Fruit fly (Drosophila melanogaster): ENCODE data around the gene CG4022.

Gene CG4022

DNA sequence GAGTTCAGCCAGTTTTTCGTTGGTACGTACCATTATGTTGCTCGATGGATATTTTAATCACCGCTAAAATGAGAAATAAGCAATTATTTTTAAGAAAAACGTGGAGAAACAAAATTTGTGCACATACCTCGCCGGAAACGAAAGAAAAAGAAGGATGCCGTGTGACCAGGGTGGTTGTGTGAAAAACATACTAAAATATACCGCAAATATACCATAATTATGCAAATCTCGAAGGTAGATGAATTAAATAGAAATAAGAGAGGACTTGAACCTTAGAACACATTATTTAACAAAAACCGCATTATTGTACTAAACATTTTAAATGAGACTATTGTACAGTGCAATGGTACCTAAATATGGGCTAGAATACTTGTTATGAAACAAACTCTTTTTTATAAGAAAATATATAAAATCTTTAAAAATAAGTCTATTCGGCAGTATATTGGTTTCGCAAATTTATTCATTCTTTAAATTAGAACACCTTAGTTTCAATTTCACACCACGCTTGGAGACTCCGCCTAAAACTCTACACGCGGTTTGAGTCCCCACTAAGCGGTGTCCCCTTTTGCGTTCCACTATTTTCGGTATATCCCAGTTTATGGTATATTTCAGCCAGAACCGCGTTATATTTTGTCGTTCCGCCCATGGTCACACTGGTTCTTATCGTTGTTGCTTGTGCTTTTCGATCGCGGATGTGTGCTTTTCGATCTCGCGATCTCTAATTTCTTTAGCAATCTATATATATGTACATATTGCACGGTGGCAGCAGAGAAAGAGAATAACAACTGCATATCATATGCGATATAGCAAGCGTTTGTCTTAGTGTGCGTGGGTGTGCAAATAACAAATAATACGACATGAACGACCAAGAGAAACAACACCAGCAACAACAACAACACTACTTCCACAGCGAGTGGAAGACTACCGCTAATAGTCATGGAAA lies 19.3 kb upstream of the CG4022 start, which contains the start of the genes RpS17 and MTF-1 (continued):
- TF ChIP-seq fd102C (GFP tag; optimal IDR thresholded peaks at IDR 0.05) (no peak), trh (GFP tag; optimal IDR thresholded peaks at IDR 0.05) (no peak), jing (GFP tag; optimal IDR thresholded peaks at IDR 0.05) (no peak), CG8290 (GFP tag; optimal IDR thresholded peaks at IDR 0.05) (peak; percentile 0), CG8290 (tag; optimal IDR thresholded peaks at IDR 0.05) (peak in 1 of 2 experiments; percentile 53), Sry-β (GFP tag; optimal IDR thresholded peaks at IDR 0.05) (no peak), Meics (GFP tag; optimal IDR thresholded peaks at IDR 0.05) (peak; percentile 73), Oli (tag; optimal IDR thresholded peaks at IDR 0.05) (peak; percentile 40), C15 (GFP tag; IDR thresholded peaks at IDR 0.05) (no peak), CG10543 (GFP tag; optimal IDR thresholded peaks at IDR 0.05) (peak; percentile 22), cato (GFP tag; optimal IDR thresholded peaks at IDR 0.05; ENCODE audit: borderline replicate concordance) (no peak), CG4854 (GFP tag; optimal IDR thresholded peaks at IDR 0.05) (no peak), caup (GFP tag; optimal IDR thresholded peaks at IDR 0.05; ENCODE audit: severe bottlenecking) (peak; percentile 74), Dfd (GFP tag; optimal IDR thresholded peaks at IDR 0.05) (no peak), CG18262 (tag; optimal IDR thresholded peaks at IDR 0.05) (peak; percentile 50), CG6765 (GFP tag; optimal IDR thresholded peaks at IDR 0.05) (peak; percentile 73), odd (GFP tag; optimal IDR thresholded peaks at IDR 0.05) (peak; percentile 71), Scr (GFP tag; IDR thresholded peaks at IDR 0.05; ENCODE audit: partially characterized antibody) (no peak; the same call in 1 of the 2 replicates), Spps (tag; optimal IDR thresholded peaks at IDR 0.05) (peak; percentile 15), CG43689 (GFP tag; IDR thresholded peaks at IDR 0.05) (no peak), gt (GFP tag; IDR thresholded peaks at IDR 0.05) (no peak), Kr (GFP tag; optimal IDR thresholded peaks at IDR 0.05) (no peak), CG13775 (GFP tag; optimal IDR thresholded peaks at IDR 0.05) (peak; percentile 61), nom (GFP tag; optimal IDR thresholded peaks at IDR 0.05) (peak; percentile 80), exex (tag; optimal IDR thresholded peaks at IDR 0.05) (peak; percentile 45), Taf1 (GFP tag; IDR thresholded peaks at IDR 0.05) (no peak), HHEX (GFP tag; optimal IDR thresholded peaks at IDR 0.05) (peak; percentile 68), Sox102F (GFP tag; optimal IDR thresholded peaks at IDR 0.05) (no peak), run (tag; optimal IDR thresholded peaks at IDR 0.05) (peak; percentile 7), eyg (GFP tag; optimal IDR thresholded peaks at IDR 0.05) (no peak), HmgZ (tag; optimal IDR thresholded peaks at IDR 0.05) (peak; percentile 48), fu2 (GFP tag; optimal IDR thresholded peaks at IDR 0.05) (no peak), CG16863 (GFP tag; optimal IDR thresholded peaks at IDR 0.05) (no peak), GATAe (GFP tag; conservative IDR thresholded peaks at IDR 0.05) (no peak), CG18476 (GFP tag; optimal IDR thresholded peaks at IDR 0.05) (no peak), CG3163 (GFP tag; optimal IDR thresholded peaks at IDR 0.05) (peak; percentile 39), CG10462 (GFP tag; optimal IDR thresholded peaks at IDR 0.05) (no peak), CG10979 (tag; optimal IDR thresholded peaks at IDR 0.05) (no peak), aop (GFP tag; IDR thresholded peaks at IDR 0.05) (no peak), phol (tag; optimal IDR thresholded peaks at IDR 0.05) (peak; percentile 44), Gug (GFP tag; IDR thresholded peaks at IDR 0.05) (no peak), CG16779 (GFP tag; IDR thresholded peaks at IDR 0.05) (no peak), CoRest (tag; optimal IDR thresholded peaks at IDR 0.05) (peak; percentile 31), Myb (GFP tag; optimal IDR thresholded peaks at IDR 0.05) (no peak), row (GFP tag; IDR thresholded peaks at IDR 0.05) (peak; percentile 10; the same call in 1 of the 3 replicates), lola (GFP tag; optimal IDR thresholded peaks at IDR 0.05) (no peak), Mrtf (GFP tag; IDR thresholded peaks at IDR 0.05) (no peak), vfl (GFP tag; optimal IDR thresholded peaks at IDR 0.05) (no peak), twi (tag; optimal IDR thresholded peaks at IDR 0.05) (no peak)

Data from whole organism, embryonic.